Fruit fly (Drosophila melanogaster) whole organism, pupa: Measurements from ENCODE around the gene Cpr72Ec.

Experiments
- CG10348 ChIP-seq: fragments of 200-800 bp; sonication (Bioruptor generic); IDR thresholded peaks from 2 replicates; pipeline ENCODE4 v1.3.6; 2022; ENCODE audit warnings: missing biosample characterization, missing genetic modification characterization
- CG12605 ChIP-seq: fragments of 200-800 bp; sonication (Bioruptor generic); IDR thresholded peaks from 2 replicates; pipeline ENCODE4 v1.3.6; 2022; ENCODE audit warnings: missing biosample characterization, missing genetic modification characterization
- CG13204 ChIP-seq: fragments of 200-800 bp; sonication (Bioruptor generic); optimal IDR thresholded peaks from 2 replicates; lab custom pipeline; 2018; ENCODE audit warnings: missing biosample characterization, mild to moderate bottlenecking, missing genetic modification characterization, moderate library complexity
- CG14655 ChIP-seq: fragments of 200-800 bp; sonication (Bioruptor generic); optimal IDR thresholded peaks from 3 replicates; lab custom pipeline; 2017; ENCODE audit warnings: mild to moderate bottlenecking, missing biosample characterization, missing genetic modification reagents, missing genetic modification characterization
- CG15710 ChIP-seq: fragments of 200-800 bp; sonication (Bioruptor generic); optimal IDR thresholded peaks from 2 replicates; lab custom pipeline; 2018; ENCODE audit warnings: missing biosample characterization, mild to moderate bottlenecking, missing genetic modification characterization, moderate library complexity
- CG17806 ChIP-seq: fragments of 200-800 bp; sonication (Bioruptor generic); optimal IDR thresholded peaks from 2 replicates; lab custom pipeline; 2018; ENCODE audit warnings: missing biosample characterization, mild to moderate bottlenecking, missing genetic modification characterization, moderate library complexity
- CG32121 ChIP-seq: fragments of 200-800 bp; sonication (Bioruptor generic); IDR thresholded peaks from 2 replicates; pipeline ENCODE4 v1.3.6; 2022; ENCODE audit warnings: missing biosample characterization, missing genetic modification characterization
- CG34367 ChIP-seq: fragments of 200-800 bp; sonication (Bioruptor generic); optimal IDR thresholded peaks from 2 replicates; lab custom pipeline; 2018; ENCODE audit warnings: missing biosample characterization, mild to moderate bottlenecking, missing genetic modification characterization
- CG4496 ChIP-seq: fragments of 200-800 bp; sonication (Bioruptor generic); IDR thresholded peaks from 3 replicates; pipeline ENCODE4 v1.3.6; 2022; ENCODE audit warnings: missing biosample characterization, missing genetic modification characterization
- CG8159 ChIP-seq: fragments of 200-800 bp; sonication (Bioruptor generic); optimal IDR thresholded peaks from 3 replicates; lab custom pipeline; 2018; ENCODE audit warnings: missing biosample characterization, mild to moderate bottlenecking, missing genetic modification characterization, moderate library complexity
- CG8301 ChIP-seq: fragments of 200-800 bp; sonication (Bioruptor generic); optimal IDR thresholded peaks from 2 replicates; lab custom pipeline; 2018; ENCODE audit warnings: missing biosample characterization, mild to moderate bottlenecking, missing genetic modification characterization
- CG9948 ChIP-seq: fragments of 200-800 bp; sonication (Bioruptor generic); optimal IDR thresholded peaks from 2 replicates; lab custom pipeline; 2018; ENCODE audit warnings: missing biosample characterization, mild to moderate bottlenecking, missing genetic modification characterization, moderate library complexity
- D1 ChIP-seq: fragments of 200-800 bp; sonication (Bioruptor generic); optimal IDR thresholded peaks from 2 replicates; lab custom pipeline; 2018; ENCODE audit warnings: missing biosample characterization, mild to moderate bottlenecking, missing genetic modification characterization, moderate library complexity
- EcR ChIP-seq: fragments of 200-800 bp; sonication (Bioruptor generic); optimal IDR thresholded peaks from 3 replicates; lab custom pipeline; 2019; ENCODE audit warnings: missing biosample characterization, missing genetic modification characterization, mild to moderate bottlenecking, moderate library complexity, missing genetic modification reagents
- Ets98B ChIP-seq: fragments of 200-800 bp; sonication (Bioruptor generic); IDR thresholded peaks from 2 replicates; pipeline ENCODE4 v1.3.6; 2022; ENCODE audit warnings: missing biosample characterization, missing genetic modification characterization
- Pif1A ChIP-seq: fragments of 200-800 bp; sonication (Bioruptor generic); optimal IDR thresholded peaks from 3 replicates; lab custom pipeline; 2016; ENCODE audit warnings: missing biosample characterization, missing genetic modification characterization
- Pif1B ChIP-seq: fragments of 200-800 bp; sonication (Bioruptor generic); optimal IDR thresholded peaks from 3 replicates; lab custom pipeline; 2016; ENCODE audit warnings: missing biosample characterization, missing genetic modification characterization
- Snoo ChIP-seq: fragments of 200-800 bp; sonication (Bioruptor generic); optimal IDR thresholded peaks from 3 replicates; lab custom pipeline; 2017; ENCODE audit warnings: missing biosample characterization, mild to moderate bottlenecking, missing genetic modification characterization, inconsistent platforms
- fd96Ca ChIP-seq: fragments of 200-800 bp; sonication (Bioruptor generic); IDR thresholded peaks from 3 replicates; pipeline ENCODE4 v1.3.6; 2022; ENCODE audit warnings: missing biosample characterization, missing genetic modification characterization
- gl ChIP-seq: fragments of 200-800 bp; sonication (Bioruptor generic); optimal IDR thresholded peaks from 2 replicates; lab custom pipeline; 2018; ENCODE audit warnings: missing biosample characterization, mild to moderate bottlenecking, missing genetic modification characterization
- rn ChIP-seq: fragments of 200-800 bp; sonication (Bioruptor generic); IDR thresholded peaks from 2 replicates; pipeline ENCODE4 v1.3.6; 2022; ENCODE audit warnings: missing biosample characterization, missing genetic modification characterization

Cpr72Ec gene

DNA sequence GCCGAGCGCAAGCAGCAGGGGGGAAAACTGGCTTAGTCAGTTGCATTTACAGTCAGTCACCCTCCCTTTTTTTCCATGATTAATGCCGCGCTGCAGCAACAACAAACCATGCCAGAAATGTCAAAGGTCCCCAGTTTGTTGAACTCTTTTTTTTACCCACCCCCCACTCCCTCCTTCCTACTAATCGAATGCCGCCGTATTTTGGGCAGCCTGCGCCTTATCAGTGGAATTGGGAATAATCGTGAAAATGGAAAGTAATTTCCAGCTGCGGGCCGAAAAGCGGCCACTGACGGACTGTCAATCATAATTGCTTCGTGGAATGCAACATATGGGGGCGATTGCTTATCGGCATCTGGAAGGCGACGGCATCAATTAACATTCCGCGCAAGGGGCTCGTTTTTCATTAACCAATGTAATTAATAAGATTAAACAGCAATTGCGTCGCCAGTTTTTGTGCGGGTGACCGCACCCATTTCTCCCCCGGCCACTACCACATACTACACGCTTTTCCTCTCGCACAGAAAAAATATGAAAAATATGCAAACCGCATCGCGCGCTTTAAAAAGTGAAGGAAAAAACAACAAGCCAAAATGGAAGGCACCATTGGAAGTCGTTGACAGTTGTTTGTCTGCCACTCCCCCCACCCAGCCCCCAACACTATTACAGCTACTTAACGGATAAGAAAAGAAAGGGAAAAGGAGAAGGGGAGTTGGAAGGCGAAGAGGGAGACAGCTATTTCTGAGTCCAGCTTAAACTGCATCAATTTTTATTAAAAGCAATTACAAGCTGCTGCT is 42.5 kb upstream of the Cpr72Ec start:
- no peak for TF ChIP-seq rn (GFP tag; lab: Robert Waterston, UW)
- no peak for TF ChIP-seq Pif1A (GFP tag; lab: Kevin White, UChicago)
- TF ChIP-seq gl (tag; lab: Kevin White, UChicago), result no peak
- peak; percentile 90 for TF ChIP-seq EcR
- peak; percentile 18 for TF ChIP-seq D1 (tag; lab: Kevin White, UChicago)
- no peak for TF ChIP-seq Snoo (tag; lab: Kevin White, UChicago)
- TF ChIP-seq Pif1B (GFP tag; lab: Kevin White, UChicago), result no peak
- no peak for TF ChIP-seq CG9948 (tag; lab: Kevin White, UChicago)
- no peak for TF ChIP-seq CG14655 (GFP tag; lab: Kevin White, UChicago)

DNA sequence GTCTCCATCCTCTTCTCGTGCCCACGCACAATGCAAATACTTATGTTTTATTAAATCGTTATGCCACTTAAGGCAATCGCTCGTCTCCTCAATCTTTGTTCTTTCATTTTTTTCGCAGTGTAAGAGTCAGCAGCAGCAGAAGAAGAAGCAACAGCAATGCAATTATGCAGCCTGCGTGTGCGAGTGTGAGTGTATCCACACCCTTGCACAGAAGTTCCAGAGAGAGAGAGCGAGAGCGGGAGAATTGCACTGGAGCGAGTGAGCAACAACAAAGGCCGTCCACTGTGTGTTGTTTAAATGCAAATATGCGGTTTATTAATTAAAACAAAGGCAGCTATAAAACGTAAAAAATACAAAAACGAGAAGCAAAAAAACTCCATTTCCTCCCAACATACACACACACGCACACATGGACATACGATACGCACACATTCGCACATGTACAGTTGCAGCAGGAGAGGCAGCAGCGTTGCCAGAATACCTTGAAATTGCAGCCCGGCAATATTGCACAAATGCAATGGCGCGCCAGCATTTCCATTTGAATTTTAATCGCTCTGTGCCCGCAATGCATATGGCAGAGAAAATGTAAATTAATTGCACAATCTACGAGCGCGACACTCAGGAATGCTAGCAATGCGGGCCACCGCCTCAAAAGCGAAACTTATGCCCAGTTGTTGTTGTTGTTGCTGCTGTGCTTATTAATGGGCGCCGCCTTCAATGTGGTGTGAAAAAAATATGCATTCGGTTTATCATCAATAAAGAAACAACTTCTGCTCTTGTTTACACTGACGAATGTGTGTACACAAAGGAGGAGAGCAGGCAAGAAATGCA is 41.7 kb upstream of the Cpr72Ec start:
- TF ChIP-seq fd96Ca (GFP tag; lab: Robert Waterston, UW) (peak; percentile 73), CG32121 (no peak; the same call in 1 of the 2 replicates), CG34367 (tag; lab: Kevin White, UChicago) (peak; percentile 20), CG13204 (peak; percentile 43), CG10348 (GFP tag; lab: Robert Waterston, UW) (no peak), CG9948 (tag; lab: Kevin White, UChicago) (peak; percentile 13), CG12605 (GFP tag; lab: Robert Waterston, UW) (peak; percentile 33; the same call in 1 of the 2 replicates), rn (GFP tag; lab: Robert Waterston, UW) (peak; percentile 23; the same call in 1 of the 2 replicates), CG8301 (tag; lab: Kevin White, UChicago) (peak; percentile 64), CG14655 (GFP tag; lab: Kevin White, UChicago) (peak; percentile 59), EcR (peak; percentile 42), CG15710 (tag; lab: Kevin White, UChicago) (peak; percentile 47), CG8159 (peak; percentile 77), Ets98B (GFP tag; lab: Robert Waterston, UW) (0 out of 2 replicates have a peak, but pooled peaks have one; percentile 51), D1 (tag; lab: Kevin White, UChicago) (no peak), CG4496 (GFP tag; lab: Robert Waterston, UW) (peak; percentile 74; the same call in 2 of the 3 replicates), CG17806 (peak; percentile 49), gl (tag; lab: Kevin White, UChicago) (peak; percentile 53), Snoo (tag; lab: Kevin White, UChicago) (peak; percentile 46), Pif1A (GFP tag; lab: Kevin White, UChicago) (peak; percentile 44), Pif1B (GFP tag; lab: Kevin White, UChicago) (peak; percentile 54)

DNA sequence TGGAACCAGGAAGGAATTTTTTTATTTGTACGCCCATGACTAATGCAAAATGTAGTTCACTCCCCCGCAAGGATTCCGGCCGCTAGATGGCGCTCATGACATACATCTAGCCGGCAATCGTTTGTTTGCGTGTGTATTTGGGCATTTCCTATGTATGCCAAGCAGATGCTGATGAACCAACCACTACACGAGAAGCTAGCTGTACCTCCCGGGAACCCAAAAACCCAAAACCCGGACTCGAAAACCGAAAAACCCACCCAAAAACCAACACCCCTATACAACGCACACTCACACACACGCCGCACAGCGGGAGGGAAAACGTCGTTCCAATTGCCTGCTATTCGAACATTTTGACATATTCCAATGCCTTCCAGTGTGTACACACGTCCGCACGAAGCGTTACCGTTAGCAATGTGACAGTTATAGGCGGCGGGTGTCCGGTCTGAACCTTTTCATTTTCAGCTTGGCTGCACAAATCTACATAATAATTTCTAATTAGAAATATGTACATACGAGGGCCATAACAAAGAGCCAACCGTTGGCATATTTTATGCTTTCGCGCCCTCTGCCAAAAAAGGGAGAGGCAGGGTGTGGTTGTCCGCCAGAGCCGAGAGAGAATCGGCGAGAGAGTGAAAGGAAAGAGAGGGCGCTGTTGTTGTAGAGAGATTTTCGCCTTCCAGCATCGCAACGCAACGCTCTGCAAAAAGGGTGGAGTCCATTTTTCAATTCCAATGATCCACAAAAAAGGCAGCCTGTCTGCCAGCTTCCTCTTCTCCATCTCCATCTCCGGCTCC is 40.9 kb upstream of the Cpr72Ec start:
- TF ChIP-seq EcR, result no peak
- no peak for TF ChIP-seq Pif1A (GFP tag; lab: Kevin White, UChicago)
- no peak for TF ChIP-seq CG4496 (GFP tag; lab: Robert Waterston, UW)
- TF ChIP-seq Snoo (tag; lab: Kevin White, UChicago), result no peak
- no peak for TF ChIP-seq CG17806
- TF ChIP-seq rn (GFP tag; lab: Robert Waterston, UW), result no peak
- no peak for TF ChIP-seq CG9948 (tag; lab: Kevin White, UChicago)
- TF ChIP-seq fd96Ca (GFP tag; lab: Robert Waterston, UW), result no peak
- no peak for TF ChIP-seq CG8301 (tag; lab: Kevin White, UChicago)
- TF ChIP-seq CG12605 (GFP tag; lab: Robert Waterston, UW), result no peak
- TF ChIP-seq gl (tag; lab: Kevin White, UChicago), result no peak
- TF ChIP-seq CG32121, result no peak
- no peak for TF ChIP-seq CG13204
- TF ChIP-seq D1 (tag; lab: Kevin White, UChicago), result no peak
- no peak for TF ChIP-seq CG34367 (tag; lab: Kevin White, UChicago)
- TF ChIP-seq CG15710 (tag; lab: Kevin White, UChicago), result no peak
- TF ChIP-seq Pif1B (GFP tag; lab: Kevin White, UChicago), result no peak

DNA sequence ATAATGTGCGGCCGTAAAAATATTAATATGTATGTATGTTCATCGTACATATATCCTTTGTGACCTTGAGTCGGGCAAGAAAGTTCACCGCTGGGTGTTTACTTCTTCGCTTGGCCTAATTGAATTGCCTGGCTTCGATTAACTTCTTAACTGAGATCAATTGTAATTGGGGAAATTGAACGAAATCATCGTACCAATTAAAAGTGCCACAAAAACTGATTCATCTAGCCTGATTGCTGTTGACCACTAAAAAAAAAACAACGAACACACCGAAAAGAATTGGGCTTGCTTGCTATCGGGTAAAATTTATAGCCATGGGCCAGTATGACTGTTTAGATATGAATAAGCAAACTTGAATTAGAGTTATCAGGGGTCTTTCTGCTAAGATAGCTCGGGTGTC is 35.1 kb upstream of the Cpr72Ec start:
- TF ChIP-seq CG8159 (no peak), Ets98B (GFP tag; lab: Robert Waterston, UW) (no peak), EcR (no peak), Snoo (tag; lab: Kevin White, UChicago) (no peak), CG32121 (no peak), CG9948 (tag; lab: Kevin White, UChicago) (no peak), gl (tag; lab: Kevin White, UChicago) (no peak)

DNA sequence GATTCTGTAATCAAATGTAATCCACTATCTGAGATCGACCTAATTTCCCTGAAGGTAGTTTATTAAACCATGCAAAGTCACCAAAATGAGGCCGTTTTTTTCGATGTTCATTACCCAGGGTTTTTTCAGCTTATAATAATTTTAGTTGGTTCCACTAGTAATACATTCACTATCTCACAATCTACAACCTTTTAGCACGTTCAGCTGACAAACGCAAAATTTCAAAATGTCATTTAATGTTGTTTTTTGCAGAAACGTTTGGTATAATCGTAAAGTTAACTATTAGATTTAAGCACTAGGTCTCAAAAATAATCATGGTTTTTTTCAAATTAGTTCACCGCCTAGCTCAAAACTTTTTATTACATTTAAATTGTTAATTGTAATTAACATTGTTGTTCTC is 33.0 kb upstream of the Cpr72Ec start, which contains the start of gene CG44836:
CG44836 (minus strand) TSS at position 101 of the 400 bp plus-strand sequence.
- TF ChIP-seq CG9948 (tag; lab: Kevin White, UChicago) (no peak), CG13204 (no peak), CG8159 (no peak), CG4496 (GFP tag; lab: Robert Waterston, UW) (no peak), Ets98B (GFP tag; lab: Robert Waterston, UW) (no peak), Pif1A (GFP tag; lab: Kevin White, UChicago) (no peak), CG32121 (no peak), Pif1B (GFP tag; lab: Kevin White, UChicago) (no peak), Snoo (tag; lab: Kevin White, UChicago) (no peak)
